Worm (Caenorhabditis elegans) whole organism, L4/young adult: ENCODE results near the gene F52C9.3.

Source experiments
- W03F9.2 ChIP-seq: fragments of 150-350 bp; optimal IDR thresholded peaks from 2 replicates; lab custom pipeline; 2014; ENCODE audit warnings: missing biosample characterization, missing genetic modification characterization
- dao-5 ChIP-seq: sonication (generic microtip); optimal IDR thresholded peaks from 2 replicates; lab custom pipeline; 2016; ENCODE audit warnings: missing genotype, missing genetic modification characterization, moderate library complexity, missing compliant biosample characterization
- him-1 ChIP-seq: sonication (generic microtip); optimal IDR thresholded peaks from 2 replicates; lab custom pipeline; 2016; ENCODE audit warnings: missing genotype, missing genetic modification reagents, missing genetic modification characterization, missing compliant biosample characterization

F52C9.3 gene

DNA sequence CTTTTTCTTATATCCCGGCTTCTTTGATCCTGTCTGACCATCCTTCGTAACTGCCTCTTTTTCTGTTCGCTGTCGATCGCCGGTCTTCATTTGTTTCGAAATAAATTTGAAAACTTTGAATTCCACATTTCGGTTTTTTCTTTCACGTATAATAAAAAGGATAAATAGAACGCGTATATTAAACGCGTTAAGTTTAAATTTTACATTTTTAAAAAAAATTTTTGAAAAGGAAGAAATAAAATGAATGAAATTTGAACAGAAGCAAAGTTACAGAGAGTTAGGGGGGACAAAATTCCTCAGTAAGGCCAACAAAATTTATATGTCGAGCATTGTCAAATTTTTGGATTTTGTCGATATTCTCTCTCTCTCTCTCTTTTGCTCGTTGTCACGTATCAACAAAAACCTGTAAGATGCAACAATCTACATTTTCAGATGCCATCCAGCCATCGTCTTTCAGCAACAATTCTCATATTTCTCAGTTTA, 19.9 kb upstream of the F52C9.3 start, which contains the start of the genes T15B12.2 and F52C9.5:
TSS of gene T15B12.2 (minus strand) at position 101 of the 483 bp plus-strand sequence.
TSS of gene F52C9.5 (plus strand) at position 433 of the 483 bp plus-strand sequence.
- no peak for TF ChIP-seq W03F9.2 (tag; lab: Kevin White, UChicago)
- no peak for TF ChIP-seq dao-5
- TF ChIP-seq him-1 = no peak

ce11 chrIII:5304044-5304443, 17.6 kb upstream of the F52C9.3 start:
- TF ChIP-seq him-1 (no peak), W03F9.2 (tag; lab: Kevin White, UChicago) (no peak), dao-5 (no peak)

DNA sequence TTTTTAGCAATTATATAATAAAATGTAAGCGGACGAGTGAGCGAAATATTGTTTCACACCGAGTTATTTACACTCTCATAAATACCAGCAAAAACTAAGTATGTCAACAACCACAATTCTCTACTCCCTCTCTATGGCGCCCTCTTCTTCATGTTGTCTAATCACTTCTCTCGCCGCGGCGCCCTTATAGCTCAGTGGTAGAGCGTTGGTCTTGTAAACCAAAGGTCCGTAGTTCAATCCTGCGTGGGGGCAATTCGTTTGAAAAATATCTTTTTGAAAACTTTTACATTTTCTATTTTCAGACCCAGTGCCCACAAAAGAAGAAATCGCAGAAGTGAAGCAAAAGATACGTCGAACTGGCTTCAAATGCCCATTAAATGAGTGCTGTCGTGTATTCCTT, 16.0 kb upstream of the F52C9.3 start:
- TF ChIP-seq him-1 (peak; percentile 53), dao-5 (peak; percentile 66), W03F9.2 (tag; lab: Kevin White, UChicago) (peak; percentile 23)

ce11 chrIII:5308278-5308677, 13.4 kb upstream of the F52C9.3 start, which contains the start of gene mog-3:
TSS of gene mog-3 (plus strand) at chrIII:5308596.
- TF ChIP-seq W03F9.2 (tag; lab: Kevin White, UChicago) (no peak), him-1 (no peak), dao-5 (no peak)

DNA sequence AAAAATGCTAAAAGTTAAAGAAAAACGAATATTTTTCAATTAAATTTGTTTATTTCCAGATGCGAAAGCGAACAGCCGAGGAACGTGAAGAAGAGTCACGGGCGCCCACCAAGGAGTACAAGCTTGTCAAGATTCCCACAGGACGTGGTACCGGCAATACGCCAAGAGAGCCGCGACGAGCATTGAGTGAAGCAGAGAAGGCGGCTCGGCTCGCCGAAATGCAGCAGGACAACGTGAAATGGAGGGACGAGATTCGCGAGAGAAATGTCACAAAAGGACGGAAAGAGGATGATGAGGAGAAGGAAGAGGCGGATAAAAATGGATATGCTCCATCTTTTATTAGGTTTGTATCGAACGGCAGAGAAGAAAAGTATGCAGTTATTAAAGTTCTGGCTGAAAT, 11.3 kb upstream of the F52C9.3 start:
- TF ChIP-seq dao-5 = no peak
- no peak for TF ChIP-seq W03F9.2 (tag; lab: Kevin White, UChicago)
- TF ChIP-seq him-1 = no peak

DNA sequence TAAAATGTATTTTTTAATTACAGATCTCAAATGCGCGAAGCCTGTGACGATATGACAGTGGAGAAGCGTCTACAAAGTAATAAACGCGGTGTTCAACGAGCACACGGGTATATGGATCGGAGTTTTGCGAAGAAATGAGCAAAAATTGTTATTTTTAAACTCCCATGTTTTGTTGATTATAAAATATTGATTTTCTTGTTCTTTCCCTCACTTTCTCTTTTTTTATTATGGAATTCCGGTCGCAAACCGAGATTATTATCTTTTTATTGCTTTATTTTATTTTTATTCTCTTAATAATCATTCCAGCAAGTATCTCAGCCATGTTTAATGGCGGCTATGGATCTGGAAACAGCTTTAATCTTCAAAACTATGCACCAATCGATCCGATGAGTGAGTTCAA, 10.7 kb upstream of the F52C9.3 start, which contains the start of gene pqe-1:
TSS of gene pqe-1 (plus strand) at position 301 of the 400 bp plus-strand sequence.
- no peak for TF ChIP-seq W03F9.2 (tag; lab: Kevin White, UChicago)
- no peak for TF ChIP-seq him-1
- no peak for TF ChIP-seq dao-5

DNA sequence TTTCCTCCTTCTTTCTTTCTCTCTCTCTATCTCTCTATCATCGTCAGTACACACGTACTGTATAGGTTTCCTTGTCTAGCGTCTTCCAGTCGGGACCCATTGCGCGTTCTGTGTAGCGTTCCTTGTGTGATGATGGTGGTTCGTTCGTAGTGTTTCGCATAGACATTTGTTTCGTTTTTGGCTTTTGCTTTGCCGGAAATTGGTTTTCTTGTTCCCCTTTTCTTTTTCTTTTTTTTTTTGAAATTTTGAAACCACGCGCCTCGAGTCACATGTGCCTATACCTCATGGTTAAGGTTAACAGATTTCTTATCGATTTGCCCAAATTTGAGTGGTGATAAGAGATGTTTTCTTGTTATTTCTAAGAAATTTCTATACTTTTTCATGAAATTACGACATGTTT, 3.1 kb upstream of the F52C9.3 start:
- TF ChIP-seq him-1 = no peak
- TF ChIP-seq W03F9.2 (tag; lab: Kevin White, UChicago) = no peak
- TF ChIP-seq dao-5 = no peak

ce11 chrIII:5326323-5326722, 4.6 kb downstream of the F52C9.3 start, which contains the start of gene sorf-2:
TSS of gene sorf-2 (plus strand) at chrIII:5326623.
- TF ChIP-seq W03F9.2 (tag; lab: Kevin White, UChicago) (no peak), dao-5 (no peak), him-1 (no peak)

- TF ChIP-seq W03F9.2 (tag; lab: Kevin White, UChicago) (no peak), him-1 (no peak), dao-5 (no peak)
Observed at ce11 chrIII:5329372-5329771, 7.7 kb downstream of the F52C9.3 start.

DNA sequence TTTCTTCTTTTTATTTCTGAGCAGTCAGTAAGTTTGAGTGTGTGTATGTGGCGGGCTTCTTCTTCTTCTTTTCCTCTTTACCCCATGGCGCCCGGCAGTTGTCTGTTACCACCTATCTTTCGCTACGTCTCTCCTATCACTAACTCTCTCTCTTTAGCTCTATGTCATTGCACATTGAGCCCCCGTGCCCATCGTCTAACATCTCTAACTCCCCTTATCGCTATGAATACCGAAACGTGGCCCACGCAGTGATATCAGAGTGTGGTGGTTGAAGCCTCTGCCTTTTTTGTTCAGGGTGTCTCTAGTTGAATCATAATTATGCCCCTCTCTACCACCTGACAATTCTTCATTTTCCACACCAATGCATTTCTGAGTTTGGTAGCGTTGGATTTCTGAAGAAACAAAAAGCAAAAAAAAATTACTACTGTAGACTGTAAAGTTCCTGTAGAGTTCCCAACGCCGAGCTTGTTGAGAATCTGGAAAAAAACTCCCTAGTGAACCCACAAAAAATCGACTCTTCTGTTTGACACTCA, 12.9 kb downstream of the F52C9.3 start:
- TF ChIP-seq W03F9.2 (tag; lab: Kevin White, UChicago) (no peak), him-1 (no peak), dao-5 (no peak)

DNA sequence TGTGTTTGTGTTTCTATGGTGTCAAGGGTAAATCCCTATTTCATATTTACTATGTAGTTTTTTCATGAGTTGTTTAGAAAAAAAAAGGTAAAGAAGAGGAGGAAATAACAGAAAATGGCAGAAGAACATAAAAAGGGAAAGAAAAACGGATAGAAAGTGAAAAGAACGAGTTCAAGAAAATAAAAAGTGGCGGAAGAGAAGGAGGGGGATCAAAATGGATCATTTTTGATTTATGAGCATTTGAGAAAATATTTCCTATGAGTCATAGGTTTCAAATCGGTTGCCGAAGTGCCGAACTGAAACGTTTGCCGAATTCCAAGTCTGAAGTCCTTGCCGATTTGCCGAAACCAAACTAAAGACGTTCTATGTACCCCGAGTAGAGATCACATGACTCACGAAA, 17.1 kb downstream of the F52C9.3 start:
- TF ChIP-seq W03F9.2 (tag; lab: Kevin White, UChicago) (no peak), dao-5 (no peak), him-1 (no peak)

DNA sequence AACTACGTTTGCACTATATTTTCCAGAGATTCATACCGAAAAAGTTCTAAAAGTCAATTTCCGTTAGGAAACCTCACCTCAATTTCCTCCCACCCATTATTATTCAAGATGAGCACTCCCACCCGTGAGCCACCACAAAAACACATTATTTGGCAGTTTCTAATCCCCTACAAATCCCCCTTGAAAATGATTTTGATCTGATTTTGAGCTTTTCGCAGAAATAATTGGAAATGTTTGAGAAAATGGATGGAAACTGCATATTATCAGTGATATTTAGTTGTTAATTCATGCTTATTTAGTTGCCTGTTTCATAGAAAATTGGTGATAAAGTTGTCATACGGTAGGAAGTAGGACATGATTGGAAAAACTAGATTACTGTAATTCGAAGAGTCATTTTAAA, 18.8 kb downstream of the F52C9.3 start:
- TF ChIP-seq W03F9.2 (tag; lab: Kevin White, UChicago) (no peak), him-1 (no peak), dao-5 (no peak)

DNA sequence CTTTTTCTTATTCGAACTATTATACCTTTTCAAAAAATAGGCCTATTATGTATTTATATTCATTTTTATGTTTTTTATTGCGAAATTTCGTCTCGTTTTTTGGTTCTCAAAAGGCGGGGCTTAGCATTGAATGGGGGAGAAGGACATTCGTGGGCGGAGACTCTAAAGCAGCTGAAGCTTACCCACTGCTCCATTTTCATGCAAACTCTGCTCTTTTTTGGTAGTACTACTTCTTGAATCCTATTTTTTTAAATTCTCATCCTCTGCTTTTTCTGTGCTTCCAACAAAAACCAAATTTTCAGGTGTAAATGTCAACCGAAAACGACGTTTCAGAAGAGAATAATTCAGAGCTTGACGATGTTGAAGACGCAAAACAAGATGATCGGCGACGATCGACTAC, 19.7 kb downstream of the F52C9.3 start, which contains the start of gene ZK121.2:
TSS of gene ZK121.2 (plus strand) at position 301 of the 400 bp plus-strand sequence.
- TF ChIP-seq him-1 = no peak
- no peak for TF ChIP-seq dao-5
- TF ChIP-seq W03F9.2 (tag; lab: Kevin White, UChicago) = no peak

DNA sequence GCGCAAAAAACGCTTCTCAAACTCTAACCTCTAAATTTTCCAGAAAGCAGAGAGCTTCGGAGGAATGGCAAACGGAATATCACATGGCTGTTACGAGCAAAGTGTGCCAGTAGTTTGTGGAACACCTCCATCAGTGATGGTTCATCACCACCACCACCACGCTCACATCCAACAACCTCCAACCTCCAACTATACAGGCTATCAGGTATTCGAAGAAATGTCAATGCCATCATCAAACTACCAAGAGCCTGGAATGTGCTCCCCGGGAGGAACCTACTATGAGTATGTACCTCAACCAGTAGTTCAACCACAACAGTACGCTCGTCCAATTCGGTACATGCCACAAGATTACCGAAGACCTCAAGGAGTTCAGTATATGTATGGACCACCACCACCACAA, 21.9 kb downstream of the F52C9.3 start:
- no peak for TF ChIP-seq dao-5
- no peak for TF ChIP-seq him-1
- TF ChIP-seq W03F9.2 (tag; lab: Kevin White, UChicago) = no peak

DNA sequence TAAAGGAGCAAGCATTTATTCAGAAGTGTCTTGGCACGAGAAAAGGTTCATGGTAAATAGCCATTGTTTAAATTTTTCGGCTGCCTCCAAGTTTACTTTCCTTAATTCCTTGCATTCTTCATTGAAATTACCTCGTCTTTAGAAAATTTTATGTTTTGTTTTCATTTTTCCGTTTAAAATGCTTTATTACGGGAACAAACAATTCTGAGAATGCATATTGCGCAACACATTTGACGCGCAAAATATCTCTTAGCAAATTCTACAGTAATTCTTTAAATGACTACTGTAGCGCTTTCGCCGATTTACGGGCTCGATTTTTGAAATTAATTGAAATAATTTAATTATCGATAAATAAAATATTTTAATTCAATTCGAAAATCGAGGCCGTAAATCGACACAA, 22.9 kb downstream of the F52C9.3 start:
- TF ChIP-seq dao-5 (no peak), him-1 (no peak), W03F9.2 (tag; lab: Kevin White, UChicago) (no peak)

DNA sequence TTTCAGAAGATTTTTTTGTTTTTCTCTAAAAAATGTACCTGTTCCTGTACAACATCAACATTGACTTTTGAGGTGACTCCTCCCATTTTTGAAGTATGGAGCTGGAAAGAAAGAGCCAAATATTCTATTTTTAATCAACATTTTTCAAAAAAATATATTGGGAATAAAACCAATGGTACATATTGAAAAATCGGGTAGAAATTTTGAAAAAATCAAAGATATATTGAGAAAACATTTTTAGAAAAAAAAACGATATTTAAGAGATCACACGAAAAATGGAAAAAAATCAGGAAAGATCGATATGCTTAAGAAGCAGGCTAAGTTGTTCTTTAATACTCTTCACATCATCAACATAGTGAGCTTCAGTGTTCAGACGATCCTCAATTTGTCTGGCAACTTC, 24.3 kb downstream of the F52C9.3 start, which contains the start of gene glrx-21:
TSS of gene glrx-21 (minus strand) at position 101 of the 400 bp plus-strand sequence.
- TF ChIP-seq him-1 (no peak), W03F9.2 (tag; lab: Kevin White, UChicago) (no peak), dao-5 (no peak)
